Worm (Caenorhabditis elegans): ENCODE data around the gene emb-8.

DNA sequence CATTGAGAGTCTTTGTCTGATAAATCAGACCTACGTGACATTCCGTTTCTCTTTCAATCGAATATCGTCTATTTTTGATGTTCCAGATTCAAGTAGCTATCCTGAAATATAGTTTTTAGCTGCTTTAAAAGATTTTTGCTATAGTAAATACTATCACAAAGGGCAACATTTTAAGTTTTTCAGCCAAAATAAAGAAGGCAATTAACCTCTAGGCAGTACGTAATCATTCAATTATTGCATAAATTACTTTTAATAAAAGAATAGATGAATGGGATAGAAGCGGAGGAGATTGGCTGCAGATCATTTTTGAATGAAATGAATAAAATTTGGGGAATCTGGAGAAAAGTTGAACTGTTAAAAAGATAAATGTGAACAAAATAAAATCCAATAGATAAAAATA, 29.8 kb downstream of the emb-8 start, which contains the start of gene ulp-1:
- TF ChIP-seq ama-1 (optimal IDR thresholded peaks at IDR 0.05) (no peak), aly-1 (tag; optimal IDR thresholded peaks at IDR 0.05) (no peak), hmbx-1 (tag; optimal IDR thresholded peaks at IDR 0.05) (no peak), scrt-1 (GFP tag; IDR thresholded peaks at IDR 0.05) (no peak), sea-1 (GFP tag; conservative IDR thresholded peaks at IDR 0.05) (no peak)

Measured in whole organism, early embryonic.